Worm (Caenorhabditis elegans) whole organism, mixed stage, embryonic: ENCODE data around the gene nstp-10.

Source experiments
- M03D4.4 ChIP-seq: sonication (generic microtip); optimal IDR thresholded peaks from 2 replicates; lab custom pipeline; 2017; ENCODE audit warnings: mild to moderate bottlenecking, missing genetic modification characterization, missing compliant biosample characterization
- elt-3 ChIP-seq: fragments of 150-350 bp; optimal IDR thresholded peaks from 2 replicates; lab custom pipeline; 2014; ENCODE audit warnings: missing biosample characterization, missing genetic modification characterization
- lin-13 ChIP-seq: fragments of 150-350 bp; optimal IDR thresholded peaks from 2 replicates; lab custom pipeline; 2014; ENCODE audit warnings: missing biosample characterization, missing genetic modification characterization
- lsy-2 ChIP-seq: fragments of 150-350 bp; optimal IDR thresholded peaks from 2 replicates; lab custom pipeline; 2014; ENCODE audit warnings: missing biosample characterization, missing genetic modification characterization
- nhr-237 ChIP-seq: fragments of 150-350 bp; optimal IDR thresholded peaks from 2 replicates; lab custom pipeline; 2014; ENCODE audit warnings: missing biosample characterization, missing genetic modification characterization
- nhr-76 ChIP-seq: sonication (generic microtip); optimal IDR thresholded peaks from 2 replicates; lab custom pipeline; 2017; ENCODE audit warnings: missing biosample characterization, missing genetic modification characterization
- snpc-4 ChIP-seq: fragments of 150-350 bp; optimal IDR thresholded peaks from 2 replicates; lab custom pipeline; 2014; ENCODE audit warnings: missing biosample characterization, missing genetic modification characterization
- unc-39 ChIP-seq: fragments of 150-350 bp; optimal IDR thresholded peaks from 2 replicates; lab custom pipeline; 2014; ENCODE audit warnings: missing biosample characterization, missing genetic modification characterization
- unc-62 ChIP-seq: fragments of 150-350 bp; optimal IDR thresholded peaks from 2 replicates; lab custom pipeline; 2014; ENCODE audit warnings: missing biosample characterization, missing genetic modification reagents, missing genetic modification characterization
- ztf-11 ChIP-seq: fragments of 150-350 bp; optimal IDR thresholded peaks from 2 replicates; lab custom pipeline; 2014; ENCODE audit warnings: missing biosample characterization, missing genetic modification characterization

DNA sequence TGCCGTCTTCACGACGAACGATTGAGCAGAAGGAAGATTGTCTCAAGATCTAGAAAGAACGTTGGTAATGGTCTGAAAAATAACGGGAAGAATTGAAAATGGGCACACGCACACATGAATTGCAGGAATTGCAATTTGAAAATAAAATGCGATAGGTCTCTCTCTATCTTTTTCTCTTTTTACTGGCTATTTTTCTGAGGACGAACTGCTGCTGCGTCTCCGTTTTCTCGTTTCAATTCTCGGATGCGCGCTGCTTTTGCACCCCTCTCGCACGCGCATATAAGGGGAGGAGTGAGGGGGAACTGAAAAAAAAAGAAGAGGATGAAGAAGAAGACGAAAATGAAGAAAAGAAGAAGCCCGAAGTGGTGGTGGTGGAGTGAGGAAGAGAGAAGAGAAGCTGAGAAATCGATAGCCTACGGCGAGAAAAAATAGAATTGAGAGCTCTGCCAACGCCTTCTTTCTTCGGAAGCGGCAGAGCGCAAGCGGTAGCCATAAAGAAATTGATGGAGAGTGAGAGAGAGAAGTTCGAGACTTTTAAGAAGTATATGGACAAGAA, 12.1 kb upstream of the nstp-10 start, which contains the start of gene rgef-1:
- no peak for TF ChIP-seq nhr-76
- no peak for TF ChIP-seq elt-3 (tag; lab: Kevin White, UChicago)
- TF ChIP-seq lsy-2 (tag; lab: Kevin White, UChicago) = no peak
- no peak for TF ChIP-seq unc-39 (tag; lab: Kevin White, UChicago)
- TF ChIP-seq ztf-11 (tag; lab: Kevin White, UChicago) = no peak
- no peak for TF ChIP-seq unc-62 (GFP tag; lab: Kevin White, UChicago)
- no peak for TF ChIP-seq snpc-4
- TF ChIP-seq lin-13 (tag; lab: Kevin White, UChicago) = no peak
- TF ChIP-seq nhr-237 (tag; lab: Kevin White, UChicago) = no peak
- no peak for TF ChIP-seq M03D4.4 (tag; lab: Kevin White, UChicago)
